Fruit fly (Drosophila melanogaster) S2 (cell line): Measurements from ENCODE around the gene synr.

Experiments used
- CG8478 ChIP-seq: fragments of >200 bp; optimal IDR thresholded peaks from 2 replicates; lab custom pipeline; 2018
- CTCF ChIP-seq, 2 experiments: fragments of >200 bp; optimal IDR thresholded peaks; 2 replicates each; lab custom pipeline; 2018

The synr gene

dm6 chr2L:4942257-4942792, at the start of gene synr:
TSS of gene synr (plus strand) at chr2L:4942742.
- TF ChIP-seq CG8478 (lab: Kevin White, UChicago), result no peak
- no peak for TF ChIP-seq CTCF (optimal IDR thresholded peaks at IDR 0.05; lab: Kevin White, UChicago)

DNA sequence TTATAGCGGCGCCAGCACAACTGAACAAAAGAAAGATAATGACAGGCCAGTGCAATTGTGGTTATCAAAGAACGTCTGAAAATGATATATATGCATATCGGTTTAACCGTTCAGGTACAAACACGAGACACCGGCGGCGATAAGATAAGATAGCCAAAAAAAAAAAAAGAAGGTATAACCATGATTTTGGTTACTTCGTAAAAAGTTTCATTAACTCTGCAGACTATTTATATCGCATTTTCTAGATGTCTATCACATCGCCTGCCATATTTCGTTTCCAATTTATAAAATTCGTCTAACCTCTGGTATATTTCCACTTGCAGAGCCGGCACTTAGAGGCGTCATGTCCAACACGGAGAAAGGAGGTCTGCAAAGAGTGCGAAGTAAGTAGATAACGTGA, 48.9 kb upstream of the synr start:
- no peak for TF ChIP-seq CTCF (optimal IDR thresholded peaks at IDR 0.05; lab: Kevin White, UChicago)
- TF ChIP-seq CG8478 (lab: Kevin White, UChicago), result no peak

- TF ChIP-seq CTCF (optimal IDR thresholded peaks at IDR 0.05; lab: Kevin White, UChicago), result no peak
- TF ChIP-seq CG8478 (lab: Kevin White, UChicago), result no peak
Observed at dm6 chr2L:4895902-4896301, 46.6 kb upstream of the synr start.

DNA sequence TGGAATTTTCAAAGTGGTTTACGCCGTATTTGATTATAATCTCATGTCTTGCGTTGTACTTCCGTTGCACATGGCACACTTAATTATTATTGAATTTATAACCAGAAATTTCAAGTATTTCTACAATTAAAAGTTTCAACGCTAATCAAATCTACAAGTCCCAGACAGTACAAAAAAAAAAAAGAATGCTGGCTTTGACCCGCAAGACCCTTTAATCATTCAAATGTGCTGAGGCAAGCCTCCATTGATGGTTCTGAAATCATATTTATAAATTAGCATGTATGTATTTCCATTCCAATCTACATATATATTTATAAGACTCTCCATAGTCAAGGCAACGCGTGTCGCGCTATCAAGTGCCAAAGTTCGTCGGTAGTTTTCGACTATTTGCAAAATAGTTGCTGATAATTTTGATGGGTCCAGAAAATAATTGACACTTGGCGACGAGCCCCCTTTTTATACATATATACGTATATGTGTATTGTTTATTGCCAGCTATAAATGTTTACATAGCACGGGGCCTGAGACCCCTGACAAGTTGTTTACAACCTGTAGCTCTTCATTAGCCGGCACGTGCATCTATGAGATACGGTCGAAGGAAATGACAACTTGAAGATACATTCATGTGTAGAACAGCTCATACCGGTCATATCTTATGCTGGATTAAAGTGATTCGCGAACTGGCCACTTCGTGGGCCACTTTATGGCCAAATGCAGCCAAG, 45.9 kb upstream of the synr start:
- TF ChIP-seq CTCF (optimal IDR thresholded peaks at IDR 0.05; lab: Kevin White, UChicago) (no peak), CG8478 (lab: Kevin White, UChicago) (no peak)

DNA sequence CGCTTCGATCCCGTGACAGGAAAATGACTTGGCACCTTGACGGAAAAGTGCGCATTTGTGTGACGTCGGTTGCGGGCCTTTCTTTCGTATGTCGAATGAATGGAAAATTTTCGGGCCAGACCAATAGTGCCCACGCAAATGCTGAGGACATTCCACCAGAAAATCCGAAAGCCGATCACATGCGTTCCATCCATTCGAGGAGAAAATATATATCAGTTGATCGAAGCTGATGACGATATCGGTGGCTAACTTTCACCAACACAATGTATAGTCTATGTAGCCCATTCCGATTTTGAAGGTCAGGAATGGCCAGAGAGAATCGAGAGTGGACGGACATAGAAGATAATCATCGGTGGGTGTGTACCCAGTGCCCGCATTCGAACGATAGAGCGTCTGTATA, 44.4 kb upstream of the synr start:
- no peak for TF ChIP-seq CTCF (optimal IDR thresholded peaks at IDR 0.05; lab: Kevin White, UChicago)

- TF ChIP-seq CG8478 (lab: Kevin White, UChicago), result no peak
- no peak for TF ChIP-seq CTCF (optimal IDR thresholded peaks at IDR 0.05; lab: Kevin White, UChicago)
Observed at dm6 chr2L:4899599-4900559, 42.7 kb upstream of the synr start.

DNA sequence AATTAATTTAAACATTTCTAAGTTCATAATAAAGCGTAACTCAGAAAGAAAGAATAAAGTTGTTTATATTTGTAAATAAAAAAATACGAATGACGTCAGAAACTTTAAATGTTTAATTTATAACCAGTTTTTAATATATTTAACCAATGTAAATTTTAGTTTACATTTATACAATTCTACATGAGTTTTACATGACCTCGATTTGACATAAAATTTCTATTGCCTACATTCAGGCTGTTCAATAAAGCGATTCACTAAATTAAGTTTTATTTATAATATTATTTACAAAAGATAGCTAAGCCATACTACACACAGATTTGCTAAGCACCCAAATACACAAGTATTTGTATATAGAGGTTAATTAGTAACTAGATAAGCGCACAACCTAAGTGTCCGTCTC, 38.7 kb upstream of the synr start:
- no peak for TF ChIP-seq CG8478 (lab: Kevin White, UChicago)
- no peak for TF ChIP-seq CTCF (optimal IDR thresholded peaks at IDR 0.05; lab: Kevin White, UChicago)

- TF ChIP-seq CTCF (optimal IDR thresholded peaks at IDR 0.05; lab: Kevin White, UChicago) (no peak), CG8478 (lab: Kevin White, UChicago) (no peak)
Observed at dm6 chr2L:4905365-4906280, 36.9 kb upstream of the synr start.

dm6 chr2L:4906546-4907250, 35.8 kb upstream of the synr start, which contains the start of gene snsl:
TSS of gene snsl (minus strand) at chr2L:4906762.
- no peak for TF ChIP-seq CTCF (optimal IDR thresholded peaks at IDR 0.05; lab: Kevin White, UChicago)
- no peak for TF ChIP-seq CG8478 (lab: Kevin White, UChicago)

- TF ChIP-seq CTCF (optimal IDR thresholded peaks at IDR 0.05; lab: Kevin White, UChicago), result no peak
- TF ChIP-seq CG8478 (lab: Kevin White, UChicago), result no peak
Observed at dm6 chr2L:4907986-4908385, 34.6 kb upstream of the synr start.

DNA sequence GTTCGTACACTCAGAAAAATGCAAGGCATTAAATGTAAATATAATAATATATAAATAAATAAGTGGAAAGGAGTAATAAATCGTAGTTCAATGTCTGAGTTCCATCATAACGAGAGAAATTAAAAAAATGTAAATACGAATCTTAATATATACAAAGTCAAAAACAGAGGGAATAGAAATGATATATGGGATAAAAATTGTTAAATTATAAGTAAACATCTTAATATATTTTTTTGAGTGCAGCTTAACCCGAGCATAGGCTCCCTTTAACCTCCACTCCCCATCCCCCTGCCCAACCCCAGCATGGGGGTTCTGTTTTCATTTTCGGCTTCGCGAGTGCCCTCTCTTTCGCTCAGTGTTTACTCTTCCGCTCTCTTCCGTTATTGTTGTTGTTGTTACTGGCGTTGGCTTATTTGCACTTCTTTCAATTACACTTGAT, 26.8 kb upstream of the synr start:
- TF ChIP-seq CTCF (optimal IDR thresholded peaks at IDR 0.05; lab: Kevin White, UChicago) (no peak), CG8478 (lab: Kevin White, UChicago) (no peak)

- TF ChIP-seq CTCF (optimal IDR thresholded peaks at IDR 0.05; lab: Kevin White, UChicago), result no peak
- TF ChIP-seq CG8478 (lab: Kevin White, UChicago), result no peak
Observed at dm6 chr2L:4916738-4917137, 25.8 kb upstream of the synr start.

- TF ChIP-seq CG8478 (lab: Kevin White, UChicago) (no peak), CTCF (optimal IDR thresholded peaks at IDR 0.05; lab: Kevin White, UChicago) (no peak)
Observed at dm6 chr2L:4928340-4928739, 14.2 kb upstream of the synr start.
